Fruit fly (Drosophila melanogaster): Measurements from ENCODE around the gene RluA-2.

The RluA-2 gene

DNA sequence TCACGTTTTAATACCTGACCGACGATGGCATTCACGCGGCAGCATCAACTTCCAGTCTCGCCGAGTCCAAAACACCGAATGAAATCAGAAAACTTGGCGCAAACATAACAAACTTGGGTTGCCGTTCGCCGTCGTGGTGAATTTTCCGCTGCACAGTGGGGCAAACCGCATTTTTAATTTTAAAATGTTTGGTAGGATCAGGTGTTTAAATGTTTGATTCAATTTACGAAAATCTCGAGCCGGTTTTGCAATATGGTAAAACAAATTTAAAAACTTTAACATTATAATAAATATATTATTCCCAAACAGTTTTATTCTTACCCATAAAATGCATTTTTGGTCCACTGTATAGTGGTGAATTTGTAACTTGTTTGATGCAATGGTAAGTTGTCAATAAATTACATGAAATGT is 2.6 kb upstream of the RluA-2 start, which contains the start of gene RluA-1 (continued):
- TF ChIP-seq rib (GFP tag; IDR thresholded peaks at IDR 0.05) (peak; percentile 99), CG12744 (GFP tag; optimal IDR thresholded peaks at IDR 0.05) (peak; percentile 93), Scr (GFP tag; IDR thresholded peaks at IDR 0.05; ENCODE audit: partially characterized antibody) (peak; percentile 53), trh (GFP tag; optimal IDR thresholded peaks at IDR 0.05) (peak; percentile 98), p53 (GFP tag; optimal IDR thresholded peaks at IDR 0.05) (peak; percentile 64), CG17829 (tag; optimal IDR thresholded peaks at IDR 0.05) (peak; percentile 100), nerfin-2 (GFP tag; IDR thresholded peaks at IDR 0.05; ENCODE audit: partially characterized antibody) (no peak; the same call in none of the 2 replicates), corto (GFP tag; optimal IDR thresholded peaks at IDR 0.05) (peak; percentile 60), oc (tag; optimal IDR thresholded peaks at IDR 0.05) (peak; percentile 100), pfk (GFP tag; optimal IDR thresholded peaks at IDR 0.05) (peak; percentile 65), CG3163 (GFP tag; optimal IDR thresholded peaks at IDR 0.05) (peak; percentile 76), repo (GFP tag; optimal IDR thresholded peaks at IDR 0.05) (peak; percentile 75), CG10366 (GFP tag; IDR thresholded peaks at IDR 0.05) (peak; percentile 99), sna (GFP tag; IDR thresholded peaks at IDR 0.05; ENCODE audit: partially characterized antibody) (0 out of 2 replicates have a peak, but pooled peaks have one; percentile 32), al (GFP tag; IDR thresholded peaks at IDR 0.05) (peak; percentile 93), ara (GFP tag; IDR thresholded peaks at IDR 0.05) (peak; percentile 100), CG8924 (tag; optimal IDR thresholded peaks at IDR 0.05) (peak; percentile 100), emc (GFP tag; optimal IDR thresholded peaks at IDR 0.05) (peak; percentile 79), tll (GFP tag; optimal IDR thresholded peaks at IDR 0.05) (peak in 1 of 2 experiments; percentile 85), MTF-1 (GFP tag; optimal IDR thresholded peaks at IDR 0.05; ENCODE audit: borderline replicate concordance) (peak; percentile 99), CG17186 (GFP tag; optimal IDR thresholded peaks at IDR 0.05) (peak; percentile 94), pzg (GFP tag; optimal IDR thresholded peaks at IDR 0.05) (peak; percentile 26), jumu (GFP tag; optimal IDR thresholded peaks at IDR 0.05) (peak; percentile 84), CG18476 (GFP tag; optimal IDR thresholded peaks at IDR 0.05) (peak; percentile 98), MBD-R2 (GFP tag; IDR thresholded peaks at IDR 0.05) (peak; percentile 73), crp (GFP tag; optimal IDR thresholded peaks at IDR 0.05) (peak; percentile 29 to 75), CG17802 (tag; optimal IDR thresholded peaks at IDR 0.05) (peak; percentile 94), CHES-1-like (GFP tag; optimal IDR thresholded peaks at IDR 0.05) (peak; percentile 89), trem (tag; optimal IDR thresholded peaks at IDR 0.05) (peak; percentile 97), peb (GFP tag; IDR thresholded peaks at IDR 0.05) (peak; percentile 99), crol (GFP tag; IDR thresholded peaks at IDR 0.05) (peak; percentile 70), klu (GFP tag; IDR thresholded peaks at IDR 0.05) (peak; percentile 98), CG34224 (GFP tag; IDR thresholded peaks at IDR 0.05; ENCODE audit: partially characterized antibody) (peak; percentile 67; the same call in 2 of the 3 replicates), D19A (tag; optimal IDR thresholded peaks at IDR 0.05) (peak; percentile 95), Taf1 (GFP tag; IDR thresholded peaks at IDR 0.05) (peak; percentile 93), cwo (GFP tag; optimal IDR thresholded peaks at IDR 0.05) (peak; percentile 98), CG17912 (GFP tag; optimal IDR thresholded peaks at IDR 0.05) (peak; percentile 98), CG7372 (GFP tag; IDR thresholded peaks at IDR 0.05) (peak; percentile 98), Six4 (GFP tag; optimal IDR thresholded peaks at IDR 0.05) (peak; percentile 98), CG12219 (GFP tag; optimal IDR thresholded peaks at IDR 0.05) (peak; percentile 99), Nf-YA (GFP tag; IDR thresholded peaks at IDR 0.05) (peak; percentile 75), CG8290 (GFP tag; optimal IDR thresholded peaks at IDR 0.05) (peak; percentile 95), CG8290 (tag; optimal IDR thresholded peaks at IDR 0.05) (peak; percentile 95 to 98), inv (GFP tag; IDR thresholded peaks at IDR 0.05; ENCODE audit: partially characterized antibody) (peak; percentile 57), dm (GFP tag; optimal IDR thresholded peaks at IDR 0.05) (peak; percentile 85), CG4282 (GFP tag; optimal IDR thresholded peaks at IDR 0.05) (peak; percentile 93), CG7271 (tag; optimal IDR thresholded peaks at IDR 0.05) (peak; percentile 99), sc (optimal IDR thresholded peaks at IDR 0.05) (no peak), sc (GFP tag; optimal IDR thresholded peaks at IDR 0.05) (peak; percentile 99), Sox102F (GFP tag; optimal IDR thresholded peaks at IDR 0.05) (peak; percentile 100)
